Fruit fly (Drosophila melanogaster) whole organism, embryonic: ENCODE results near the gene CG14327.

Source experiments
- Asciz ChIP-seq: fragments of 200-800 bp; sonication (Bioruptor generic); optimal IDR thresholded peaks from 2 replicates; lab custom pipeline; 2017; ENCODE audit warnings: missing biosample characterization, mild to moderate bottlenecking, missing genetic modification characterization, missing genetic modification reagents
- CG10209 ChIP-seq: fragments of 200-800 bp; sonication (Bioruptor generic); optimal IDR thresholded peaks from 3 replicates; lab custom pipeline; 2017; ENCODE audit warnings: missing biosample characterization, mild to moderate bottlenecking, missing genetic modification characterization, missing genetic modification reagents
- CG1024 ChIP-seq: fragments of 200-800 bp; sonication (Bioruptor generic); IDR thresholded peaks from 2 replicates; pipeline ENCODE4 v1.3.6; 2022; ENCODE audit warnings: missing biosample characterization, missing genetic modification characterization
- CG10321 ChIP-seq: fragments of 200-800 bp; sonication (Bioruptor generic); IDR thresholded peaks from 2 replicates; pipeline ENCODE4 v1.3.6; 2022; ENCODE audit warnings: missing biosample characterization, missing genetic modification characterization
- CG10979 ChIP-seq: fragments of 200-800 bp; sonication (Bioruptor generic); optimal IDR thresholded peaks from 2 replicates; lab custom pipeline; 2018; ENCODE audit warnings: missing biosample characterization, mild to moderate bottlenecking, missing genetic modification characterization, moderate library complexity
- CG11695 ChIP-seq: fragments of 200-800 bp; sonication (Bioruptor generic); IDR thresholded peaks from 3 replicates; pipeline ENCODE4 v1.3.6; 2022; ENCODE audit warnings: missing biosample characterization, missing genetic modification characterization
- CG12659 ChIP-seq: fragments of 200-800 bp; sonication (Bioruptor generic); optimal IDR thresholded peaks from 3 replicates; lab custom pipeline; 2017; ENCODE audit warnings: mild to moderate bottlenecking, missing biosample characterization, missing genetic modification reagents, missing genetic modification characterization
- CG14710 ChIP-seq: fragments of 200-800 bp; sonication (Bioruptor generic); optimal IDR thresholded peaks from 3 replicates; lab custom pipeline; 2019; ENCODE audit warnings: missing biosample characterization, mild to moderate bottlenecking, missing genetic modification characterization, moderate library complexity
- CG1529 ChIP-seq: fragments of 200-800 bp; sonication (Bioruptor generic); optimal IDR thresholded peaks from 3 replicates; lab custom pipeline; 2018; ENCODE audit warnings: missing biosample characterization, missing genetic modification characterization
- CG15479 ChIP-seq: fragments of 200-800 bp; sonication (Bioruptor generic); optimal IDR thresholded peaks from 3 replicates; lab custom pipeline; 2019; ENCODE audit warnings: missing biosample characterization, mild to moderate bottlenecking, missing genetic modification characterization, moderate library complexity
- CG15514 ChIP-seq: fragments of 200-800 bp; sonication (Bioruptor generic); optimal IDR thresholded peaks from 3 replicates; lab custom pipeline; 2017; ENCODE audit warnings: missing biosample characterization, missing genetic modification characterization, mild to moderate bottlenecking, moderate library complexity, missing genetic modification reagents
- CG16779 ChIP-seq: fragments of 200-800 bp; sonication (Bioruptor generic); IDR thresholded peaks from 2 replicates; pipeline ENCODE4 v1.3.6; 2022; ENCODE audit warnings: missing biosample characterization, missing genetic modification characterization
- CG1792 ChIP-seq: fragments of 200-800 bp; sonication (Bioruptor generic); optimal IDR thresholded peaks from 2 replicates; lab custom pipeline; 2016; ENCODE audit warnings: missing biosample characterization, missing genetic modification characterization
- CG30431 ChIP-seq: fragments of 200-800 bp; sonication (Bioruptor generic); optimal IDR thresholded peaks from 2 replicates; lab custom pipeline; 2017; ENCODE audit warnings: missing biosample characterization, missing genetic modification characterization
- CG32532 ChIP-seq: fragments of 200-800 bp; sonication (Bioruptor generic); IDR thresholded peaks from 2 replicates; pipeline ENCODE4 v1.3.6; 2022; ENCODE audit warnings: missing biosample characterization, missing genetic modification characterization
- CG32767 ChIP-seq: fragments of 200-800 bp; sonication (Bioruptor generic); IDR thresholded peaks from 2 replicates; pipeline ENCODE4 v1.3.6; 2022; ENCODE audit warnings: missing biosample characterization, missing genetic modification characterization
- CG33213 ChIP-seq: fragments of 200-800 bp; sonication (Bioruptor generic); optimal IDR thresholded peaks from 3 replicates; lab custom pipeline; 2016; ENCODE audit warnings: missing biosample characterization, missing genetic modification characterization
- CG6791 ChIP-seq: fragments of 200-800 bp; sonication (Bioruptor generic); IDR thresholded peaks from 3 replicates; pipeline ENCODE4 v1.3.6; 2022; ENCODE audit warnings: missing biosample characterization, missing genetic modification characterization; ENCODE audit not compliant: partially characterized antibody
- CG7963 ChIP-seq: fragments of 200-800 bp; sonication (Bioruptor generic); IDR thresholded peaks from 3 replicates; pipeline ENCODE4 v1.3.6; 2022; ENCODE audit warnings: missing biosample characterization, missing genetic modification characterization; ENCODE audit not compliant: partially characterized antibody
- CG9437 ChIP-seq: fragments of 200-800 bp; sonication (Bioruptor generic); optimal IDR thresholded peaks from 2 replicates; lab custom pipeline; 2018; ENCODE audit warnings: missing biosample characterization, mild to moderate bottlenecking, missing genetic modification characterization
- CTCF ChIP-seq: fragments of 200-800 bp; sonication (Bioruptor generic); optimal IDR thresholded peaks from 2 replicates; lab custom pipeline; 2017; ENCODE audit warnings: missing biosample characterization, mild to moderate bottlenecking, missing genetic modification characterization, moderate library complexity
- CoRest ChIP-seq: fragments of 200-800 bp; sonication (Bioruptor generic); optimal IDR thresholded peaks from 3 replicates; lab custom pipeline; 2018; ENCODE audit warnings: missing biosample characterization, mild to moderate bottlenecking, missing genetic modification characterization, moderate library complexity
- Dip2 ChIP-seq: fragments of 200-800 bp; sonication (Bioruptor generic); IDR thresholded peaks from 2 replicates; pipeline ENCODE4 v1.3.6; 2022; ENCODE audit warnings: missing biosample characterization, missing genetic modification characterization
- Dip3 ChIP-seq: fragments of 200-800 bp; sonication (Bioruptor generic); optimal IDR thresholded peaks from 3 replicates; lab custom pipeline; 2016; ENCODE audit warnings: missing biosample characterization, missing genetic modification characterization
- Doc2 ChIP-seq: fragments of 200-800 bp; sonication (Bioruptor generic); IDR thresholded peaks from 2 replicates; pipeline ENCODE4 v1.3.6; 2022; ENCODE audit warnings: missing biosample characterization, missing genetic modification characterization
- Dp ChIP-seq: fragments of 200-800 bp; sonication (Bioruptor generic); optimal IDR thresholded peaks from 2 replicates; lab custom pipeline; 2018; ENCODE audit warnings: missing biosample characterization, mild to moderate bottlenecking, missing genetic modification characterization, moderate library complexity
- Ets65A ChIP-seq: fragments of 200-800 bp; sonication (Bioruptor generic); peaks from one replicate; lab custom pipeline; 2016; ENCODE audit warnings: missing biosample characterization, missing genetic modification characterization
- Gug ChIP-seq: fragments of 200-800 bp; sonication (Bioruptor generic); IDR thresholded peaks from 4 replicates; pipeline ENCODE4 v1.3.6; 2022; ENCODE audit warnings: missing biosample characterization, missing genetic modification characterization
- Med ChIP-seq: fragments of 200-800 bp; sonication (Bioruptor generic); peaks from one replicate; lab custom pipeline; 2016; ENCODE audit warnings: missing biosample characterization, missing genetic modification characterization, mild to moderate bottlenecking, inconsistent platforms, moderate library complexity
- NC2α ChIP-seq: fragments of 200-800 bp; sonication (Bioruptor generic); optimal IDR thresholded peaks from 2 replicates; lab custom pipeline; 2016; ENCODE audit warnings: missing biosample characterization, missing genetic modification characterization
- Neu2 ChIP-seq: fragments of 200-800 bp; sonication (Bioruptor generic); optimal IDR thresholded peaks from 3 replicates; lab custom pipeline; 2016; ENCODE audit warnings: missing biosample characterization, missing genetic modification characterization, borderline replicate concordance
- Rfx ChIP-seq: fragments of 200-800 bp; sonication (Bioruptor generic); IDR thresholded peaks from 2 replicates; pipeline ENCODE4 v1.3.6; 2022; ENCODE audit warnings: missing biosample characterization, missing genetic modification characterization
- Stat92E ChIP-seq, 3 experiments: fragments of >200 bp in 2 of 3; fragments of 200-800 bp in 1 of 3; sonication (Bioruptor generic) in 1 of 3; optimal IDR thresholded peaks; 2 replicates each; lab custom pipeline; 2017 to 2019; ENCODE audit warnings: missing biosample characterization in 3 of 3, missing genetic modification characterization in 3 of 3, mild to moderate bottlenecking in 1 of 3, moderate library complexity in 1 of 3
- az2 ChIP-seq: fragments of 200-800 bp; sonication (Bioruptor generic); optimal IDR thresholded peaks from 3 replicates; lab custom pipeline; 2016; ENCODE audit warnings: missing biosample characterization, missing genetic modification characterization
- cg ChIP-seq: fragments of 200-800 bp; sonication (Bioruptor generic); optimal IDR thresholded peaks from 3 replicates; lab custom pipeline; 2019; ENCODE audit warnings: missing biosample characterization, mild to moderate bottlenecking, missing genetic modification characterization, moderate library complexity
- crol ChIP-seq: fragments of 200-800 bp; sonication (Bioruptor generic); IDR thresholded peaks from 2 replicates; pipeline ENCODE4 v1.3.6; 2022; ENCODE audit warnings: missing biosample characterization, missing genetic modification characterization
- gsb-n ChIP-seq: fragments of 200-800 bp; sonication (Bioruptor generic); optimal IDR thresholded peaks from 3 replicates; lab custom pipeline; 2018; ENCODE audit warnings: missing biosample characterization, mild to moderate bottlenecking, missing genetic modification characterization
- jigr1 ChIP-seq: fragments of 200-800 bp; sonication (Bioruptor generic); IDR thresholded peaks from 3 replicates; pipeline ENCODE4 v1.3.6; 2022; ENCODE audit warnings: missing biosample characterization, missing genetic modification characterization
- jing ChIP-seq: fragments of 200-800 bp; sonication (Bioruptor generic); optimal IDR thresholded peaks from 2 replicates; lab custom pipeline; 2018; ENCODE audit warnings: missing biosample characterization, mild to moderate bottlenecking, missing genetic modification characterization
- ken ChIP-seq: fragments of 200-800 bp; sonication (Bioruptor generic); IDR thresholded peaks from 3 replicates; pipeline ENCODE4 v1.3.6; 2022; ENCODE audit warnings: missing biosample characterization, missing genetic modification characterization
- lab ChIP-seq: fragments of 200-800 bp; sonication (Bioruptor generic); optimal IDR thresholded peaks from 3 replicates; lab custom pipeline; 2017; ENCODE audit warnings: missing biosample characterization, missing genetic modification characterization, mild to moderate bottlenecking, moderate library complexity, missing genetic modification reagents
- odd ChIP-seq: fragments of 200-800 bp; sonication (Bioruptor generic); optimal IDR thresholded peaks from 2 replicates; lab custom pipeline; 2017; ENCODE audit warnings: missing biosample characterization, mild to moderate bottlenecking, missing genetic modification characterization
- pnt ChIP-seq: fragments of 200-800 bp; sonication (Bioruptor generic); optimal IDR thresholded peaks from 3 replicates; lab custom pipeline; 2016; ENCODE audit warnings: missing biosample characterization, missing genetic modification characterization
- rib ChIP-seq: fragments of 200-800 bp; sonication (Bioruptor generic); IDR thresholded peaks from 2 replicates; pipeline ENCODE4 v1.3.6; 2022; ENCODE audit warnings: missing biosample characterization, missing genetic modification characterization
- sd ChIP-seq: fragments of 200-800 bp; sonication (Bioruptor generic); optimal IDR thresholded peaks from 3 replicates; lab custom pipeline; 2018; ENCODE audit warnings: missing biosample characterization, mild to moderate bottlenecking, missing genetic modification characterization, moderate library complexity
- sens ChIP-seq: fragments of 200-800 bp; sonication (Bioruptor generic); peaks from one replicate; lab custom pipeline; 2016; ENCODE audit warnings: missing biosample characterization, missing genetic modification characterization
- sima ChIP-seq: fragments of 200-800 bp; sonication (Bioruptor generic); optimal IDR thresholded peaks from 2 replicates; lab custom pipeline; 2016; ENCODE audit warnings: missing biosample characterization, missing genetic modification characterization
- slbo ChIP-seq: fragments of 200-800 bp; sonication (Bioruptor generic); IDR thresholded peaks from 2 replicates; pipeline ENCODE4 v1.3.6; 2022; ENCODE audit warnings: missing biosample characterization, missing genetic modification characterization
- slou ChIP-seq: fragments of 200-800 bp; sonication (Bioruptor generic); optimal IDR thresholded peaks from 3 replicates; lab custom pipeline; 2016; ENCODE audit warnings: missing biosample characterization, missing genetic modification characterization
- vvl ChIP-seq: fragments of 200-800 bp; sonication (Bioruptor generic); IDR thresholded peaks from 2 replicates; pipeline ENCODE4 v1.3.6; 2022; ENCODE audit warnings: missing biosample characterization, missing genetic modification characterization
- zen ChIP-seq: fragments of 200-800 bp; sonication (Bioruptor generic); optimal IDR thresholded peaks from 3 replicates; lab custom pipeline; 2018; ENCODE audit warnings: missing biosample characterization, mild to moderate bottlenecking, missing genetic modification characterization, moderate library complexity
- zf30C ChIP-seq: fragments of 200-800 bp; sonication (Bioruptor generic); optimal IDR thresholded peaks from 3 replicates; lab custom pipeline; 2018; ENCODE audit warnings: missing biosample characterization, mild to moderate bottlenecking, missing genetic modification characterization

CG14327 gene

dm6 chr3R:17616541-17616940 lies 3.0 kb downstream of the CG14327 start (continued):
- 0 out of 2 replicates have a peak, but pooled peaks have one; percentile 34 for TF ChIP-seq slbo (GFP tag; lab: Robert Waterston, UW)
- TF ChIP-seq Gug: no peak
- TF ChIP-seq jing (GFP tag; lab: Kevin White, UChicago): no peak
- TF ChIP-seq Stat92E (GFP tag; optimal IDR thresholded peaks at IDR 0.05; lab: Kevin White, UChicago): no peak
- no peak for TF ChIP-seq ken (GFP tag; lab: Robert Waterston, UW)
- TF ChIP-seq CG10979 (tag; lab: Kevin White, UChicago): no peak
- TF ChIP-seq cg (GFP tag; lab: Kevin White, UChicago): no peak
- peak; percentile 37; the same call in 1 of the 2 replicates for TF ChIP-seq Rfx (GFP tag; lab: Robert Waterston, UW)
- no peak for TF ChIP-seq CoRest (tag; lab: Kevin White, UChicago)
- TF ChIP-seq CG16779 (GFP tag; lab: Robert Waterston, UW): no peak
- no peak for TF ChIP-seq CG1529 (GFP tag; lab: Kevin White, UChicago)
- TF ChIP-seq lab (GFP tag; lab: Kevin White, UChicago): no peak
- peak; percentile 6 for TF ChIP-seq gsb-n (tag; lab: Kevin White, UChicago)
- TF ChIP-seq CG30431 (GFP tag; lab: Kevin White, UChicago): no peak
- no peak for TF ChIP-seq zen (tag; lab: Kevin White, UChicago)
- peak; percentile 90 for TF ChIP-seq CTCF
- TF ChIP-seq CG6791 (GFP tag; lab: Robert Waterston, UW): peak; percentile 51; the same call in 1 of the 3 replicates
- no peak for TF ChIP-seq rib (GFP tag; lab: Robert Waterston, UW)
- TF ChIP-seq CG32532 (GFP tag; lab: Robert Waterston, UW): 0 out of 2 replicates have a peak, but pooled peaks have one; percentile 7
- no peak for TF ChIP-seq CG7963 (GFP tag; lab: Robert Waterston, UW)
- TF ChIP-seq Dp (GFP tag; lab: Kevin White, UChicago): no peak
- peak; percentile 91 for TF ChIP-seq Ets65A (GFP tag; lab: Kevin White, UChicago)
- TF ChIP-seq CG33213 (GFP tag; lab: Kevin White, UChicago): no peak
- TF ChIP-seq CG12659 (GFP tag; lab: Kevin White, UChicago): no peak
- TF ChIP-seq CG32767 (GFP tag; lab: Robert Waterston, UW): no peak
- no peak for TF ChIP-seq sima (GFP tag; lab: Kevin White, UChicago)
- no peak for TF ChIP-seq vvl (GFP tag; lab: Robert Waterston, UW)
- no peak for TF ChIP-seq CG10321
- peak; percentile 81 for TF ChIP-seq Dip2
- TF ChIP-seq CG1024: no peak
- TF ChIP-seq Doc2: no peak
- TF ChIP-seq az2: no peak
- TF ChIP-seq CG11695 (GFP tag; lab: Robert Waterston, UW): no peak
- no peak for TF ChIP-seq Asciz (GFP tag; lab: Kevin White, UChicago)
- no peak for TF ChIP-seq jigr1 (GFP tag; lab: Robert Waterston, UW)
- peak; percentile 20 for TF ChIP-seq sens
- TF ChIP-seq sd (tag; lab: Kevin White, UChicago): no peak
- no peak for TF ChIP-seq odd
- no peak for TF ChIP-seq CG1792 (GFP tag; lab: Kevin White, UChicago)
- no peak for TF ChIP-seq CG9437 (GFP tag; lab: Kevin White, UChicago)
- peak; percentile 54 for TF ChIP-seq Med (GFP tag; lab: Kevin White, UChicago)
- no peak for TF ChIP-seq Dip3
- no peak for TF ChIP-seq CG10209 (GFP tag; lab: Kevin White, UChicago)
- TF ChIP-seq CG15514 (GFP tag; lab: Kevin White, UChicago): no peak
- TF ChIP-seq slou (GFP tag; lab: Kevin White, UChicago): no peak
- TF ChIP-seq CG14710 (tag; lab: Kevin White, UChicago): no peak
- peak; percentile 14 for TF ChIP-seq pnt (GFP tag; lab: Kevin White, UChicago)
- TF ChIP-seq Neu2 (GFP tag; lab: Kevin White, UChicago): no peak
- TF ChIP-seq crol (GFP tag; lab: Robert Waterston, UW): no peak
- no peak for TF ChIP-seq CG15479 (GFP tag; lab: Kevin White, UChicago)
- TF ChIP-seq zf30C (GFP tag; lab: Kevin White, UChicago): no peak
- no peak for TF ChIP-seq NC2α (GFP tag; lab: Kevin White, UChicago)
